Worm (Caenorhabditis elegans) whole organism, late embryonic: ENCODE data around the gene picd-1.

Experiments used
- ama-1 ChIP-seq: fragments of 150-350 bp; optimal IDR thresholded peaks from 2 replicates; lab custom pipeline; 2014
- elt-2 ChIP-seq: sonication (generic microtip); optimal IDR thresholded peaks from 2 replicates; lab custom pipeline; 2016; ENCODE audit warnings: missing genetic modification reagents, missing genetic modification characterization, missing compliant biosample characterization
- eyg-1 ChIP-seq: sonication (generic microtip); optimal IDR thresholded peaks from 2 replicates; lab custom pipeline; 2016; ENCODE audit warnings: missing genotype, missing genetic modification characterization, missing compliant biosample characterization
- fkh-10 ChIP-seq: fragments of 150-350 bp; optimal IDR thresholded peaks from 2 replicates; lab custom pipeline; 2014; ENCODE audit warnings: missing biosample characterization, missing genetic modification reagents, missing genetic modification characterization
- hlh-13 ChIP-seq: fragments of 200-800 bp; sonication (Bioruptor generic); optimal IDR thresholded peaks from 2 replicates; lab custom pipeline; 2018; ENCODE audit warnings: mild to moderate bottlenecking, missing genetic modification characterization, missing compliant biosample characterization
- nfya-1 ChIP-seq: sonication (generic microtip); optimal IDR thresholded peaks from 2 replicates; lab custom pipeline; 2017; ENCODE audit warnings: missing genetic modification characterization, mild to moderate bottlenecking, missing compliant biosample characterization, antibody characterized with exemption, moderate library complexity
- pag-3 ChIP-seq: sonication (generic microtip); optimal IDR thresholded peaks from 2 replicates; lab custom pipeline; 2016; ENCODE audit warnings: missing compliant biosample characterization, missing genetic modification characterization, borderline replicate concordance
- pha-2 ChIP-seq: sonication (generic microtip); optimal IDR thresholded peaks from 2 replicates; lab custom pipeline; 2017; ENCODE audit warnings: mild to moderate bottlenecking, missing genetic modification characterization, missing compliant biosample characterization
- pha-4 ChIP-seq: fragments of 150-350 bp; optimal IDR thresholded peaks from 2 replicates; lab custom pipeline; 2018; ENCODE audit warnings: missing biosample characterization, missing genetic modification reagents, missing genetic modification characterization
- pqm-1 ChIP-seq: sonication (generic microtip); optimal IDR thresholded peaks from 2 replicates; lab custom pipeline; 2016; ENCODE audit warnings: missing genetic modification characterization, missing compliant biosample characterization
- ref-2 ChIP-seq: sonication (generic microtip); optimal IDR thresholded peaks from 2 replicates; lab custom pipeline; 2016; ENCODE audit warnings: missing genetic modification characterization, missing compliant biosample characterization
- tbx-2 ChIP-seq: sonication (generic microtip); optimal IDR thresholded peaks from 2 replicates; lab custom pipeline; 2016; ENCODE audit warnings: missing genetic modification characterization, missing compliant biosample characterization
- ztf-16 ChIP-seq: sonication (generic microtip); optimal IDR thresholded peaks from 2 replicates; lab custom pipeline; 2017; ENCODE audit warnings: missing genetic modification characterization, missing compliant biosample characterization

ce11 chrV:141257-141656, 36.6 kb downstream of the picd-1 start, which contains the start of gene W03F9.11:
- TF ChIP-seq ref-2: no peak
- TF ChIP-seq ztf-16 (tag; lab: Kevin White, UChicago): no peak
- no peak for TF ChIP-seq eyg-1 (tag; lab: Kevin White, UChicago)
- no peak for TF ChIP-seq hlh-13 (GFP tag; lab: Kevin White, UChicago)
- no peak for TF ChIP-seq elt-2 (tag; lab: Kevin White, UChicago)
- TF ChIP-seq pha-4 (tag; lab: Kevin White, UChicago): no peak
- TF ChIP-seq ama-1 (lab: Kevin White, UChicago): no peak
- no peak for TF ChIP-seq pha-2 (tag; lab: Kevin White, UChicago)
- no peak for TF ChIP-seq fkh-10 (GFP tag; lab: Kevin White, UChicago)
- no peak for TF ChIP-seq tbx-2 (tag; lab: Kevin White, UChicago)
- TF ChIP-seq pqm-1 (tag; lab: Kevin White, UChicago): no peak
- no peak for TF ChIP-seq nfya-1 (tag; lab: Kevin White, UChicago)
- TF ChIP-seq pag-3 (tag; lab: Kevin White, UChicago): no peak
